Fruit fly (Drosophila melanogaster) whole organism, prepupa: ENCODE measurements around the gene tok.

ENCODE experiments used
- Blimp-1 ChIP-seq: fragments of 200-800 bp; sonication (Bioruptor generic); optimal IDR thresholded peaks from 3 replicates; lab custom pipeline; 2017; ENCODE audit warnings: missing biosample characterization, missing genetic modification characterization, mild to moderate bottlenecking, moderate library complexity, missing genetic modification reagents
- CG11294 ChIP-seq: fragments of 200-800 bp; sonication (Bioruptor generic); IDR thresholded peaks from 2 replicates; pipeline ENCODE4 v1.3.6; 2022; ENCODE audit warnings: missing biosample characterization, missing genetic modification characterization
- CG15336 ChIP-seq: fragments of 200-800 bp; sonication (Bioruptor generic); IDR thresholded peaks from 2 replicates; pipeline ENCODE4 v1.3.6; 2022; ENCODE audit warnings: missing biosample characterization, missing genetic modification characterization
- CG16779 ChIP-seq: fragments of 200-800 bp; sonication (Bioruptor generic); optimal IDR thresholded peaks from 3 replicates; lab custom pipeline; 2017; ENCODE audit warnings: missing biosample characterization, mild to moderate bottlenecking, missing genetic modification characterization
- CG31627 ChIP-seq: fragments of 200-800 bp; sonication (Bioruptor generic); optimal IDR thresholded peaks from 3 replicates; lab custom pipeline; 2016; ENCODE audit warnings: missing biosample characterization, missing genetic modification characterization
- CG32006 ChIP-seq: fragments of 200-800 bp; sonication (Bioruptor generic); optimal IDR thresholded peaks from 3 replicates; lab custom pipeline; 2017; ENCODE audit warnings: missing biosample characterization, mild to moderate bottlenecking, missing genetic modification characterization
- CG34406 ChIP-seq: fragments of 200-800 bp; sonication (Bioruptor generic); optimal IDR thresholded peaks from 3 replicates; lab custom pipeline; 2016; ENCODE audit warnings: missing biosample characterization, missing genetic modification characterization
- CG3919 ChIP-seq: fragments of 200-800 bp; sonication (Bioruptor generic); optimal IDR thresholded peaks from 3 replicates; lab custom pipeline; 2016; ENCODE audit warnings: missing biosample characterization, missing genetic modification characterization
- CG4318 ChIP-seq: fragments of 200-800 bp; sonication (Bioruptor generic); optimal IDR thresholded peaks from 3 replicates; lab custom pipeline; 2017; ENCODE audit warnings: missing biosample characterization, mild to moderate bottlenecking, missing genetic modification characterization
- CG6163 ChIP-seq: fragments of 200-800 bp; sonication (Bioruptor generic); IDR thresholded peaks from 3 replicates; pipeline ENCODE4 v1.3.6; 2022; ENCODE audit warnings: missing biosample characterization, missing genetic modification characterization
- CG6276 ChIP-seq: fragments of 200-800 bp; sonication (Bioruptor generic); optimal IDR thresholded peaks from 2 replicates; lab custom pipeline; 2017; ENCODE audit warnings: missing biosample characterization, mild to moderate bottlenecking, missing genetic modification characterization
- CG6808 ChIP-seq: fragments of 200-800 bp; sonication (Bioruptor generic); optimal IDR thresholded peaks from 3 replicates; lab custom pipeline; 2017; ENCODE audit warnings: missing biosample characterization, missing genetic modification characterization, mild to moderate bottlenecking, moderate library complexity, missing genetic modification reagents
- CG6854 ChIP-seq: fragments of 200-800 bp; sonication (Bioruptor generic); optimal IDR thresholded peaks from 2 replicates; lab custom pipeline; 2017; ENCODE audit warnings: missing biosample characterization, mild to moderate bottlenecking, missing genetic modification characterization
- CG7368 ChIP-seq: fragments of 200-800 bp; sonication (Bioruptor generic); optimal IDR thresholded peaks from 3 replicates; lab custom pipeline; 2016; ENCODE audit warnings: missing biosample characterization, missing genetic modification characterization
- CG8119 ChIP-seq: fragments of 200-800 bp; sonication (Bioruptor generic); IDR thresholded peaks from 3 replicates; pipeline ENCODE4 v1.3.6; 2022; ENCODE audit warnings: missing biosample characterization, missing genetic modification characterization
- CG9139 ChIP-seq: fragments of 200-800 bp; sonication (Bioruptor generic); optimal IDR thresholded peaks from 3 replicates; lab custom pipeline; 2017; ENCODE audit warnings: missing biosample characterization, mild to moderate bottlenecking, missing genetic modification characterization
- Eip75B ChIP-seq: fragments of 200-800 bp; sonication (Bioruptor generic); optimal IDR thresholded peaks from 3 replicates; lab custom pipeline; 2016; ENCODE audit warnings: missing biosample characterization, missing genetic modification characterization
- Eip78C ChIP-seq: fragments of 200-800 bp; sonication (Bioruptor generic); peaks from one replicate; lab custom pipeline; 2016; ENCODE audit warnings: missing biosample characterization, missing genetic modification characterization
- Eip93F ChIP-seq: fragments of 200-800 bp; sonication (Bioruptor generic); optimal IDR thresholded peaks from 2 replicates; lab custom pipeline; 2016; ENCODE audit warnings: missing biosample characterization, mild to moderate bottlenecking, missing genetic modification characterization
- Ets96B ChIP-seq: fragments of 200-800 bp; optimal IDR thresholded peaks from 2 replicates; lab custom pipeline; 2019; ENCODE audit warnings: missing biosample characterization, mild to moderate bottlenecking, missing genetic modification characterization, moderate library complexity
- Hr4 ChIP-seq: fragments of 200-800 bp; sonication (Bioruptor generic); optimal IDR thresholded peaks from 3 replicates; lab custom pipeline; 2016; ENCODE audit warnings: missing biosample characterization, missing genetic modification characterization
- Lpt ChIP-seq: fragments of 200-800 bp; sonication (Bioruptor generic); optimal IDR thresholded peaks from 3 replicates; lab custom pipeline; 2016; ENCODE audit warnings: missing biosample characterization, missing genetic modification characterization
- Met ChIP-seq: fragments of 200-800 bp; sonication (Bioruptor generic); optimal IDR thresholded peaks from 3 replicates; lab custom pipeline; 2016; ENCODE audit warnings: missing biosample characterization, missing genetic modification characterization
- OdsH ChIP-seq: fragments of 200-800 bp; sonication (Bioruptor generic); optimal IDR thresholded peaks from 3 replicates; lab custom pipeline; 2016; ENCODE audit warnings: missing biosample characterization, missing genetic modification characterization
- Sox102F ChIP-seq: fragments of 200-800 bp; sonication (Bioruptor generic); optimal IDR thresholded peaks from 2 replicates; lab custom pipeline; 2016; ENCODE audit warnings: missing biosample characterization, mild to moderate bottlenecking, missing genetic modification characterization
- achi ChIP-seq: fragments of 200-800 bp; sonication (Bioruptor generic); optimal IDR thresholded peaks from 3 replicates; lab custom pipeline; 2016; ENCODE audit warnings: missing biosample characterization, missing genetic modification characterization
- cyc ChIP-seq: fragments of 200-800 bp; sonication (Bioruptor generic); optimal IDR thresholded peaks from 3 replicates; lab custom pipeline; 2016; ENCODE audit warnings: missing biosample characterization, missing genetic modification characterization
- dac ChIP-seq: fragments of 200-800 bp; sonication (Bioruptor generic); optimal IDR thresholded peaks from 2 replicates; lab custom pipeline; 2017; ENCODE audit warnings: missing biosample characterization, mild to moderate bottlenecking, missing genetic modification characterization
- eg ChIP-seq: fragments of 200-800 bp; sonication (Bioruptor generic); IDR thresholded peaks from 3 replicates; pipeline ENCODE4 v1.3.6; 2022; ENCODE audit warnings: missing biosample characterization, missing genetic modification characterization
- fd85E ChIP-seq: fragments of 200-800 bp; sonication (Bioruptor generic); optimal IDR thresholded peaks from 3 replicates; lab custom pipeline; 2016; ENCODE audit warnings: missing biosample characterization, missing genetic modification characterization
- fkh ChIP-seq: fragments of 200-800 bp; sonication (Bioruptor generic); optimal IDR thresholded peaks from 3 replicates; lab custom pipeline; 2017; ENCODE audit warnings: missing biosample characterization, mild to moderate bottlenecking, missing genetic modification characterization, moderate library complexity
- lz ChIP-seq: fragments of 200-800 bp; sonication (Bioruptor generic); optimal IDR thresholded peaks from 3 replicates; lab custom pipeline; 2016; ENCODE audit warnings: missing biosample characterization, missing genetic modification characterization
- net ChIP-seq: fragments of 200-800 bp; sonication (Bioruptor generic); optimal IDR thresholded peaks from 3 replicates; lab custom pipeline; 2016; ENCODE audit warnings: missing biosample characterization, missing genetic modification characterization
- spab ChIP-seq: fragments of 200-800 bp; sonication (Bioruptor generic); optimal IDR thresholded peaks from 2 replicates; lab custom pipeline; 2017; ENCODE audit warnings: missing biosample characterization, mild to moderate bottlenecking, missing genetic modification characterization, missing genetic modification reagents
- ss ChIP-seq, 2 experiments: fragments of 200-800 bp; sonication (Bioruptor generic); optimal IDR thresholded peaks; 2 replicates in 1 of 2; 3 replicates in 1 of 2; lab custom pipeline; 2017 to 2018; ENCODE audit warnings: mild to moderate bottlenecking in 2 of 2, missing biosample characterization in 2 of 2, missing genetic modification characterization in 2 of 2, moderate library complexity in 1 of 2
- svp ChIP-seq: fragments of 200-800 bp; sonication (Bioruptor generic); peaks from one replicate; lab custom pipeline; 2016; ENCODE audit warnings: missing biosample characterization, missing genetic modification characterization
- topi ChIP-seq: fragments of 200-800 bp; sonication (Bioruptor generic); optimal IDR thresholded peaks from 3 replicates; lab custom pipeline; 2016; ENCODE audit warnings: missing biosample characterization, missing genetic modification characterization
- vri ChIP-seq: fragments of 200-800 bp; sonication (Bioruptor generic); optimal IDR thresholded peaks from 3 replicates; lab custom pipeline; 2016; ENCODE audit warnings: missing biosample characterization, mild to moderate bottlenecking, missing genetic modification characterization

tok gene

DNA sequence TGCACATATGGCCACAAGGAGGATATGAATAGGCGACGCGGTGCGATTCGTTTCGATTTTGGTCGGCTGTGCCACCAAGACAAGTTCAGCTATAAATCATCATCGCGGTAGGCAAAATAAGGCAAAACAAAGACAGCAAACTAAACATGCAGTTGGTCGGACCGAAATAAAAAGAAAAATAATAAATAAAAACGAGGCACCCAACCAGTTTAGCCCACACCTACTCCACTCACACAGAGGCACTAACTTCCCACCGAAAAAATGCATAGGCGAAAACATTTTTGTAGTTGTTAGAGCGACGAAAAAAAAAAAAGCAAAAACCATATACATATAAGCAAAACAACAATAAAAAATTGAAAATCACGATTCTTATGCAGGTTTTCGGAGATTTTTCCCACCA lies 47.2 kb downstream of the tok start:
- TF ChIP-seq eg (GFP tag; lab: Robert Waterston, UW) (peak; percentile 40; the same call in 2 of the 3 replicates), CG15336 (GFP tag; lab: Robert Waterston, UW) (peak; percentile 34; the same call in 1 of the 2 replicates), Hr4 (GFP tag; lab: Kevin White, UChicago) (peak; percentile 5), cyc (GFP tag; lab: Kevin White, UChicago) (no peak), CG8119 (peak; percentile 75), CG6276 (GFP tag; lab: Kevin White, UChicago) (peak; percentile 56)

DNA sequence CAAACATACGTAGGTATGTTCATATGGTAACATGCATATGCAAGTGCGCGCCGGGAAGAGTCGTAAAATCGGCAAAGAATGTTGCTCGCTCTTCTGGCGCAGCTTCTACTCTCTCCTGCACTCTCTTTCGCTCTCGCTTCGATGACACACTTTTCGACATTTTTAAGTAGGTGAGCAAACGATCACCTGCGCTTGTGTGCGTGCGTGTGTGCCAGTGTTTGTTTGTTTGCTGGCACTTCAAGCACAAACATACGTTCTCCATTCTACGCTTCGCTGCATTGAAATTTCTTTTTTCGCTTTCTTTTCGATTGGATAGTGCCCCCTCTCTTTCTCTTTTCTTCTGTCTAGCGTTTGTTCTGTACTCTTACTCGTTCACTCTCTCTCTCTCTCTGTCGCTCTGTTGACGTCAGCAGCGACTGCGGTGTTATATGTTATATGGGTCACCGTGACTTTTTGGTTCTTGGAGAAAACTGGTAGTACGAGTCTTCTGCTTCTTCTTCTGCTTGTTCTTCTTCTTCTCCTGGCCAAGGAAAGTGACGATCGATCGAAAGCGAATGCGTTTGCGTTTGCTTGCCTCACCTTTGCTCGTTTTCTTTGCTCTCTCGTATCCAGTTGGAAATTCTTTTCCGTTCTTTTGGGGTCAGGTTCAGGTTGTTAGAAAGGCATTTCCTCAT lies 48.3 kb downstream of the tok start:
- no peak for TF ChIP-seq CG16779 (tag; lab: Kevin White, UChicago)
- no peak for TF ChIP-seq CG11294 (GFP tag; lab: Robert Waterston, UW)
- TF ChIP-seq Lpt: peak; percentile 18
- no peak for TF ChIP-seq Eip93F (GFP tag; lab: Kevin White, UChicago)
- no peak for TF ChIP-seq CG31627 (GFP tag; lab: Kevin White, UChicago)
- peak; percentile 58 for TF ChIP-seq Eip78C
- TF ChIP-seq CG34406: no peak
- 0 out of 3 replicates have a peak, but pooled peaks have one; percentile 42 for TF ChIP-seq CG6163 (GFP tag; lab: Robert Waterston, UW)
- TF ChIP-seq Sox102F (GFP tag; lab: Kevin White, UChicago): peak; percentile 57
- no peak for TF ChIP-seq CG6808 (GFP tag; lab: Kevin White, UChicago)
- TF ChIP-seq Eip75B: peak; percentile 84
- TF ChIP-seq CG7368 (GFP tag; lab: Kevin White, UChicago): no peak
- TF ChIP-seq Blimp-1 (GFP tag; lab: Kevin White, UChicago): peak; percentile 100
- peak; percentile 49 for TF ChIP-seq svp (GFP tag; lab: Kevin White, UChicago)
- no peak for TF ChIP-seq CG6854 (GFP tag; lab: Kevin White, UChicago)
- TF ChIP-seq achi (GFP tag; lab: Kevin White, UChicago): peak; percentile 23
- no peak for TF ChIP-seq spab (GFP tag; lab: Kevin White, UChicago)
- no peak for TF ChIP-seq fd85E (GFP tag; lab: Kevin White, UChicago)
- peak; percentile 54 for TF ChIP-seq topi
- peak; percentile 4 for TF ChIP-seq lz (GFP tag; lab: Kevin White, UChicago)
- no peak for TF ChIP-seq Ets96B (tag; lab: Kevin White, UChicago)
- no peak for TF ChIP-seq ss (GFP tag; optimal IDR thresholded peaks at IDR 0.05; lab: Kevin White, UChicago)
- TF ChIP-seq CG32006 (GFP tag; lab: Kevin White, UChicago): no peak
- peak; percentile 55 for TF ChIP-seq Met (GFP tag; lab: Kevin White, UChicago)
- TF ChIP-seq Hr4 (GFP tag; lab: Kevin White, UChicago): no peak
- TF ChIP-seq vri (GFP tag; lab: Kevin White, UChicago): no peak
- TF ChIP-seq CG9139 (GFP tag; lab: Kevin White, UChicago): no peak
- TF ChIP-seq OdsH (GFP tag; lab: Kevin White, UChicago): peak; percentile 21
- no peak; the same call in 2 of the 3 replicates for TF ChIP-seq CG8119
- peak; percentile 29 for TF ChIP-seq CG3919 (GFP tag; lab: Kevin White, UChicago)
- no peak for TF ChIP-seq fkh (GFP tag; lab: Kevin White, UChicago)
- TF ChIP-seq CG4318 (GFP tag; lab: Kevin White, UChicago): no peak
- no peak for TF ChIP-seq net
- no peak for TF ChIP-seq dac (GFP tag; lab: Kevin White, UChicago)
